Fruit fly (Drosophila melanogaster) whole organism: ENCODE results near the gene GckIII.

Experiments used
- CG8478 ChIP-seq: fragments of >200 bp; optimal IDR thresholded peaks from 2 replicates; lab custom pipeline; 2018; ENCODE audit warnings: inconsistent platforms
- EcR ChIP-seq, 2 experiments: fragments of >200 bp; optimal IDR thresholded peaks; 2 replicates each; lab custom pipeline; 2017; ENCODE audit warnings: missing biosample characterization in 2 of 2, missing genetic modification characterization in 2 of 2, missing genetic modification reagents in 2 of 2
- pan ChIP-seq: fragments of >200 bp; optimal IDR thresholded peaks from 2 replicates; lab custom pipeline; 2017
- psq ChIP-seq: fragments of >200 bp; optimal IDR thresholded peaks from 2 replicates; lab custom pipeline; 2017
- usp ChIP-seq: fragments of >200 bp; optimal IDR thresholded peaks from 2 replicates; lab custom pipeline; 2017; ENCODE audit warnings: missing biosample characterization, missing genetic modification characterization, mixed read lengths

dm6 chr3R:17048867-17049266 is 36.4 kb upstream of the GckIII start:
- TF ChIP-seq usp (GFP tag; lab: Kevin White, UChicago), result no peak
- no peak for TF ChIP-seq CG8478 (lab: Kevin White, UChicago)
- no peak for TF ChIP-seq psq
- no peak for TF ChIP-seq pan (lab: Kevin White, UChicago)
- TF ChIP-seq EcR (GFP tag; optimal IDR thresholded peaks at IDR 0.05; lab: Kevin White, UChicago), result no peak
